Worm (Caenorhabditis elegans): Measurements from ENCODE around the gene dnj-23.

- TF ChIP-seq nhr-25 (tag; optimal IDR thresholded peaks at IDR 0.05) (no peak), nhr-237 (tag; optimal IDR thresholded peaks at IDR 0.05) (no peak), pqm-1 (tag; optimal IDR thresholded peaks at IDR 0.05) (no peak), tbx-2 (tag; optimal IDR thresholded peaks at IDR 0.05) (no peak), nhr-28 (tag; optimal IDR thresholded peaks at IDR 0.05) (no peak), unc-62 (GFP tag; optimal IDR thresholded peaks at IDR 0.05) (no peak), ceh-82 (tag; optimal IDR thresholded peaks at IDR 0.05) (no peak), snpc-4 (tag; optimal IDR thresholded peaks at IDR 0.05) (no peak), pha-4 (tag; optimal IDR thresholded peaks at IDR 0.05) (peak; percentile 60), unc-39 (tag; optimal IDR thresholded peaks at IDR 0.05) (no peak), mdl-1 (tag; optimal IDR thresholded peaks at IDR 0.05) (no peak), aly-2 (tag; optimal IDR thresholded peaks at IDR 0.05) (no peak), jun-1 (tag; optimal IDR thresholded peaks at IDR 0.05) (no peak)
Measured at ce11 chrII:9076098-9076879, 32.1 kb downstream of the dnj-23 start.

All from whole organism, L3 larva.